Worm (Caenorhabditis elegans) whole organism, late embryonic: Measurements from ENCODE around the gene ufm-1.

Source experiments
- F13H6.1 ChIP-seq: sonication (generic microtip); optimal IDR thresholded peaks from 2 replicates; lab custom pipeline; 2016; ENCODE audit warnings: missing genetic modification characterization, missing compliant biosample characterization
- K02D7.2 ChIP-seq: sonication (generic microtip); optimal IDR thresholded peaks from 2 replicates; lab custom pipeline; 2017; ENCODE audit warnings: mild to moderate bottlenecking, missing genetic modification characterization, missing compliant biosample characterization
- ama-1 ChIP-seq: fragments of 150-350 bp; optimal IDR thresholded peaks from 2 replicates; lab custom pipeline; 2014
- ceh-14 ChIP-seq: sonication (generic microtip); optimal IDR thresholded peaks from 2 replicates; lab custom pipeline; 2016; ENCODE audit warnings: missing genotype, missing genetic modification characterization, missing compliant biosample characterization
- ceh-19 ChIP-seq: fragments of 200-800 bp; sonication (Bioruptor generic); optimal IDR thresholded peaks from 2 replicates; lab custom pipeline; 2018; ENCODE audit warnings: mild to moderate bottlenecking, missing genetic modification characterization, missing compliant biosample characterization
- ceh-22 ChIP-seq: sonication (generic microtip); optimal IDR thresholded peaks from 2 replicates; lab custom pipeline; 2017; ENCODE audit warnings: missing biosample characterization, missing genetic modification characterization
- ceh-45 ChIP-seq: fragments of 200-800 bp; sonication (Bioruptor generic); IDR thresholded peaks from 2 replicates; pipeline ENCODE4 v1.3.6; 2022; ENCODE audit warnings: missing genetic modification reagents, missing genetic modification characterization, missing compliant biosample characterization
- ceh-48 ChIP-seq: sonication (generic microtip); optimal IDR thresholded peaks from 2 replicates; lab custom pipeline; 2016; ENCODE audit warnings: missing genetic modification characterization, inconsistent platforms, missing compliant biosample characterization
- ceh-9 ChIP-seq: sonication (generic microtip); optimal IDR thresholded peaks from 2 replicates; lab custom pipeline; 2016; ENCODE audit warnings: mild to moderate bottlenecking, missing genetic modification characterization, inconsistent platforms, missing compliant biosample characterization
- che-1 ChIP-seq: sonication (generic microtip); optimal IDR thresholded peaks from 2 replicates; lab custom pipeline; 2016; ENCODE audit warnings: mild to moderate bottlenecking, missing genetic modification characterization, missing compliant biosample characterization
- dmd-4 ChIP-seq: sonication (generic microtip); optimal IDR thresholded peaks from 2 replicates; lab custom pipeline; 2016; ENCODE audit warnings: borderline replicate concordance, missing genetic modification characterization, missing compliant biosample characterization
- dve-1 ChIP-seq: sonication (generic microtip); optimal IDR thresholded peaks from 2 replicates; lab custom pipeline; 2017; ENCODE audit warnings: antibody characterized with exemption, mild to moderate bottlenecking, missing genetic modification characterization, missing compliant biosample characterization
- elt-2 ChIP-seq: sonication (generic microtip); optimal IDR thresholded peaks from 2 replicates; lab custom pipeline; 2016; ENCODE audit warnings: missing genetic modification reagents, missing genetic modification characterization, missing compliant biosample characterization
- eyg-1 ChIP-seq: sonication (generic microtip); optimal IDR thresholded peaks from 2 replicates; lab custom pipeline; 2016; ENCODE audit warnings: missing genotype, missing genetic modification characterization, missing compliant biosample characterization
- fax-1 ChIP-seq: sonication (generic microtip); optimal IDR thresholded peaks from 2 replicates; lab custom pipeline; 2016; ENCODE audit warnings: missing genotype, missing genetic modification characterization, missing compliant biosample characterization
- fkh-6 ChIP-seq: sonication (generic microtip); optimal IDR thresholded peaks from 2 replicates; lab custom pipeline; 2016; ENCODE audit warnings: missing genetic modification characterization, missing compliant biosample characterization
- gmeb-2 ChIP-seq: sonication (generic microtip); optimal IDR thresholded peaks from 2 replicates; lab custom pipeline; 2016; ENCODE audit warnings: missing genetic modification characterization, inconsistent platforms, missing compliant biosample characterization
- hlh-13 ChIP-seq: fragments of 200-800 bp; sonication (Bioruptor generic); optimal IDR thresholded peaks from 2 replicates; lab custom pipeline; 2018; ENCODE audit warnings: mild to moderate bottlenecking, missing genetic modification characterization, missing compliant biosample characterization
- hlh-15 ChIP-seq: sonication (generic microtip); optimal IDR thresholded peaks from 2 replicates; lab custom pipeline; 2016; ENCODE audit warnings: missing genetic modification characterization, missing compliant biosample characterization
- hlh-6 ChIP-seq: sonication (generic microtip); optimal IDR thresholded peaks from 2 replicates; lab custom pipeline; 2016; ENCODE audit warnings: missing genotype, missing genetic modification characterization, missing compliant biosample characterization
- madf-2 ChIP-seq: sonication (generic microtip); optimal IDR thresholded peaks from 2 replicates; lab custom pipeline; 2017; ENCODE audit warnings: missing genetic modification characterization, missing compliant biosample characterization
- mec-3 ChIP-seq: sonication (generic microtip); optimal IDR thresholded peaks from 2 replicates; lab custom pipeline; 2016; ENCODE audit warnings: borderline replicate concordance, missing genetic modification characterization, missing compliant biosample characterization
- nfya-1 ChIP-seq: sonication (generic microtip); optimal IDR thresholded peaks from 2 replicates; lab custom pipeline; 2017; ENCODE audit warnings: missing genetic modification characterization, mild to moderate bottlenecking, missing compliant biosample characterization, antibody characterized with exemption, moderate library complexity
- nhr-11 ChIP-seq: fragments of 150-350 bp; optimal IDR thresholded peaks from 2 replicates; lab custom pipeline; 2014; ENCODE audit warnings: missing biosample characterization, missing genetic modification characterization
- odd-2 ChIP-seq: sonication (generic microtip); optimal IDR thresholded peaks from 2 replicates; lab custom pipeline; 2017; ENCODE audit warnings: antibody characterized with exemption, mild to moderate bottlenecking, missing genetic modification characterization, missing compliant biosample characterization
- pat-9 ChIP-seq: fragments of 200-800 bp; sonication (Bioruptor generic); optimal IDR thresholded peaks from 2 replicates; lab custom pipeline; 2018; ENCODE audit warnings: mild to moderate bottlenecking, missing genetic modification characterization, moderate library complexity, missing compliant biosample characterization
- pha-4 ChIP-seq: fragments of 150-350 bp; optimal IDR thresholded peaks from 2 replicates; lab custom pipeline; 2018; ENCODE audit warnings: missing biosample characterization, missing genetic modification reagents, missing genetic modification characterization
- pqm-1 ChIP-seq: sonication (generic microtip); optimal IDR thresholded peaks from 2 replicates; lab custom pipeline; 2016; ENCODE audit warnings: missing genetic modification characterization, missing compliant biosample characterization
- pros-1 ChIP-seq: fragments of 150-350 bp; optimal IDR thresholded peaks from 2 replicates; lab custom pipeline; 2014; ENCODE audit warnings: missing biosample characterization, missing genetic modification reagents, missing genetic modification characterization
- ref-2 ChIP-seq: sonication (generic microtip); optimal IDR thresholded peaks from 2 replicates; lab custom pipeline; 2016; ENCODE audit warnings: missing genetic modification characterization, missing compliant biosample characterization
- tbx-2 ChIP-seq: sonication (generic microtip); optimal IDR thresholded peaks from 2 replicates; lab custom pipeline; 2016; ENCODE audit warnings: missing genetic modification characterization, missing compliant biosample characterization
- tbx-7 ChIP-seq: sonication (generic microtip); optimal IDR thresholded peaks from 2 replicates; lab custom pipeline; 2016; ENCODE audit warnings: missing genotype, missing genetic modification characterization, missing compliant biosample characterization
- unc-3 ChIP-seq, 2 experiments: fragments of 200-800 bp in 1 of 2; sonication (Bioruptor generic) in 1 of 2; sonication (generic microtip) in 1 of 2; conservative IDR thresholded peaks in 1 of 2; optimal IDR thresholded peaks in 1 of 2; 2 replicates each; pipeline versions ENCODE4 v1.3.6 to Lab custom; 2016 to 2022; ENCODE audit warnings: missing compliant biosample characterization in 2 of 2, missing genetic modification characterization in 2 of 2, missing genetic modification reagents in 1 of 2
- ztf-16 ChIP-seq: sonication (generic microtip); optimal IDR thresholded peaks from 2 replicates; lab custom pipeline; 2017; ENCODE audit warnings: missing genetic modification characterization, missing compliant biosample characterization

ufm-1 gene

ce11 chrIII:7819866-7820265 is 38.9 kb upstream of the ufm-1 start:
- no peak for TF ChIP-seq pqm-1
- TF ChIP-seq dve-1 (tag; lab: Kevin White, UChicago), result no peak
- TF ChIP-seq odd-2 (tag; lab: Kevin White, UChicago), result no peak
- TF ChIP-seq hlh-6 (tag; lab: Kevin White, UChicago), result no peak
- no peak for TF ChIP-seq hlh-13 (GFP tag; lab: Kevin White, UChicago)
- TF ChIP-seq elt-2 (tag; lab: Kevin White, UChicago), result no peak
- TF ChIP-seq unc-3 (GFP tag; conservative IDR thresholded peaks at IDR 0.05; lab: Robert Waterston, UW), result no peak
- TF ChIP-seq unc-3 (tag; optimal IDR thresholded peaks at IDR 0.05; lab: Kevin White, UChicago), result no peak
- no peak for TF ChIP-seq tbx-2 (tag; lab: Kevin White, UChicago)
- no peak for TF ChIP-seq K02D7.2

ce11 chrIII:7823285-7823684 is 35.5 kb upstream of the ufm-1 start:
- TF ChIP-seq fax-1 (tag; lab: Kevin White, UChicago), result no peak
- no peak for TF ChIP-seq ceh-19 (GFP tag; lab: Kevin White, UChicago)
- TF ChIP-seq odd-2 (tag; lab: Kevin White, UChicago), result no peak
- no peak for TF ChIP-seq che-1
- TF ChIP-seq nfya-1, result peak; percentile 84
- TF ChIP-seq ceh-48, result no peak
- TF ChIP-seq dmd-4 (tag; lab: Kevin White, UChicago), result no peak
- TF ChIP-seq hlh-13 (GFP tag; lab: Kevin White, UChicago), result no peak

ce11 chrIII:7824041-7824440 is 34.7 kb upstream of the ufm-1 start:
- peak; percentile 16 for TF ChIP-seq ref-2
- TF ChIP-seq ceh-22 (tag; lab: Kevin White, UChicago), result no peak
- TF ChIP-seq pros-1, result no peak
- TF ChIP-seq pat-9 (tag; lab: Kevin White, UChicago), result no peak
- TF ChIP-seq fax-1 (tag; lab: Kevin White, UChicago), result no peak
- TF ChIP-seq fkh-6 (tag; lab: Kevin White, UChicago), result no peak
- TF ChIP-seq hlh-13 (GFP tag; lab: Kevin White, UChicago), result no peak

- no peak for TF ChIP-seq hlh-15 (tag; lab: Kevin White, UChicago)
Measured at ce11 chrIII:7828576-7829461, 30.0 kb upstream of the ufm-1 start, which contains the start of the genes egl-45 and kcmf-1. Gene egl-45, minus strand, starts transcription at chrIII:7828626. Gene kcmf-1, plus strand, starts transcription at chrIII:7829411.

ce11 chrIII:7832473-7832872 is 26.3 kb upstream of the ufm-1 start:
- TF ChIP-seq ceh-22 (tag; lab: Kevin White, UChicago) (no peak), pha-4 (tag; lab: Kevin White, UChicago) (no peak), unc-3 (GFP tag; conservative IDR thresholded peaks at IDR 0.05; lab: Robert Waterston, UW) (no peak), unc-3 (tag; optimal IDR thresholded peaks at IDR 0.05; lab: Kevin White, UChicago) (no peak), F13H6.1 (no peak), ceh-9 (no peak), nfya-1 (no peak), elt-2 (tag; lab: Kevin White, UChicago) (no peak), fax-1 (tag; lab: Kevin White, UChicago) (no peak), madf-2 (tag; lab: Kevin White, UChicago) (no peak), ama-1 (lab: Kevin White, UChicago) (no peak), ceh-45 (GFP tag; lab: Robert Waterston, UW) (no peak), tbx-7 (tag; lab: Kevin White, UChicago) (no peak), mec-3 (tag; lab: Kevin White, UChicago) (no peak), nhr-11 (tag; lab: Kevin White, UChicago) (no peak), eyg-1 (no peak), gmeb-2 (tag; lab: Kevin White, UChicago) (no peak), ceh-14 (tag; lab: Kevin White, UChicago) (no peak), ztf-16 (tag; lab: Kevin White, UChicago) (no peak)
